Worm (Caenorhabditis elegans) whole organism, late embryonic: ENCODE data around the gene B0393.5.

Experiments
- C38D4.7 ChIP-seq: fragments of 200-800 bp; sonication (Bioruptor generic); optimal IDR thresholded peaks from 2 replicates; lab custom pipeline; 2018; ENCODE audit warnings: mild to moderate bottlenecking, missing genetic modification characterization, moderate library complexity, missing compliant biosample characterization
- ama-1 ChIP-seq: fragments of 150-350 bp; optimal IDR thresholded peaks from 2 replicates; lab custom pipeline; 2014
- fax-1 ChIP-seq: sonication (generic microtip); optimal IDR thresholded peaks from 2 replicates; lab custom pipeline; 2016; ENCODE audit warnings: missing genotype, missing genetic modification characterization, missing compliant biosample characterization

ce11 chrIII:4754001-4754561 is 11.5 kb upstream of the B0393.5 start, which contains the start of the genes rps-0 and rbg-3:
- TF ChIP-seq fax-1 (tag; lab: Kevin White, UChicago) (no peak), C38D4.7 (GFP tag; lab: Kevin White, UChicago) (no peak), ama-1 (lab: Kevin White, UChicago) (no peak)
